Fruit fly (Drosophila melanogaster) whole organism, embryonic: ENCODE results near the gene ver.

Experiments used
- Aef1 ChIP-seq: fragments of 200-800 bp; sonication (Bioruptor generic); IDR thresholded peaks from 3 replicates; pipeline ENCODE4 v1.3.6; 2022; ENCODE audit warnings: missing biosample characterization, missing genetic modification characterization
- Antp ChIP-seq: fragments of 200-800 bp; sonication (Bioruptor generic); optimal IDR thresholded peaks from 3 replicates; lab custom pipeline; 2016; ENCODE audit warnings: missing biosample characterization, missing genetic modification characterization
- CG10274 ChIP-seq: fragments of 200-800 bp; sonication (Bioruptor generic); optimal IDR thresholded peaks from 3 replicates; lab custom pipeline; 2017; ENCODE audit warnings: missing biosample characterization, mild to moderate bottlenecking, missing genetic modification characterization
- CG11560 ChIP-seq: fragments of 200-800 bp; sonication (Bioruptor generic); IDR thresholded peaks from 3 replicates; pipeline ENCODE4 v1.3.6; 2022; ENCODE audit warnings: missing biosample characterization, missing genetic modification characterization
- CG12942 ChIP-seq: fragments of 200-800 bp; sonication (Bioruptor generic); optimal IDR thresholded peaks from 3 replicates; lab custom pipeline; 2016; ENCODE audit warnings: missing biosample characterization, missing genetic modification characterization
- CG14710 ChIP-seq: fragments of 200-800 bp; sonication (Bioruptor generic); optimal IDR thresholded peaks from 3 replicates; lab custom pipeline; 2019; ENCODE audit warnings: missing biosample characterization, mild to moderate bottlenecking, missing genetic modification characterization, moderate library complexity
- CG16815 ChIP-seq: fragments of 200-800 bp; sonication (Bioruptor generic); optimal IDR thresholded peaks from 3 replicates; lab custom pipeline; 2017; ENCODE audit warnings: missing biosample characterization, mild to moderate bottlenecking, missing genetic modification characterization
- CG17829 ChIP-seq: fragments of 200-800 bp; optimal IDR thresholded peaks from 2 replicates; lab custom pipeline; 2019; ENCODE audit warnings: missing biosample characterization, mild to moderate bottlenecking, missing genetic modification characterization, moderate library complexity
- CG18476 ChIP-seq: fragments of 200-800 bp; sonication (Bioruptor generic); optimal IDR thresholded peaks from 2 replicates; lab custom pipeline; 2016; ENCODE audit warnings: missing biosample characterization, mild to moderate bottlenecking, missing genetic modification characterization
- CG2120 ChIP-seq: fragments of 200-800 bp; sonication (Bioruptor generic); optimal IDR thresholded peaks from 3 replicates; lab custom pipeline; 2016; ENCODE audit warnings: missing biosample characterization, missing genetic modification characterization
- CG2875 ChIP-seq: fragments of 200-800 bp; sonication (Bioruptor generic); optimal IDR thresholded peaks from 2 replicates; lab custom pipeline; 2017; ENCODE audit warnings: missing biosample characterization, mild to moderate bottlenecking, missing genetic modification characterization, missing genetic modification reagents
- CG33557 ChIP-seq: fragments of 200-800 bp; sonication (Bioruptor generic); optimal IDR thresholded peaks from 2 replicates; lab custom pipeline; 2019; ENCODE audit warnings: missing biosample characterization, mild to moderate bottlenecking, missing genetic modification characterization, moderate library complexity
- CG3838 ChIP-seq: fragments of 200-800 bp; sonication (Bioruptor generic); optimal IDR thresholded peaks from 3 replicates; lab custom pipeline; 2016; ENCODE audit warnings: missing biosample characterization, missing genetic modification characterization
- CG42726 ChIP-seq: fragments of 200-800 bp; sonication (Bioruptor generic); IDR thresholded peaks from 2 replicates; pipeline ENCODE4 v1.3.6; 2022; ENCODE audit warnings: missing biosample characterization, missing genetic modification characterization; ENCODE audit not compliant: partially characterized antibody
- CG4328 ChIP-seq: fragments of 200-800 bp; sonication (Bioruptor generic); optimal IDR thresholded peaks from 3 replicates; lab custom pipeline; 2017; ENCODE audit warnings: missing biosample characterization, missing genetic modification reagents, missing genetic modification characterization
- CG4730 ChIP-seq: fragments of 200-800 bp; sonication (Bioruptor generic); IDR thresholded peaks from 2 replicates; pipeline ENCODE4 v1.3.6; 2022; ENCODE audit warnings: missing biosample characterization, missing genetic modification characterization
- CG6254 ChIP-seq: fragments of 200-800 bp; sonication (Bioruptor generic); optimal IDR thresholded peaks from 3 replicates; lab custom pipeline; 2017; ENCODE audit warnings: mild to moderate bottlenecking, missing biosample characterization, missing genetic modification reagents, missing genetic modification characterization
- CG7786 ChIP-seq: fragments of 200-800 bp; sonication (Bioruptor generic); optimal IDR thresholded peaks from 2 replicates; lab custom pipeline; 2016; ENCODE audit warnings: missing biosample characterization, missing genetic modification characterization
- CG7839 ChIP-seq: fragments of 200-800 bp; sonication (Bioruptor generic); optimal IDR thresholded peaks from 3 replicates; lab custom pipeline; 2018; ENCODE audit warnings: missing biosample characterization, mild to moderate bottlenecking, missing genetic modification characterization, moderate library complexity
- CG7987 ChIP-seq: fragments of 200-800 bp; sonication (Bioruptor generic); optimal IDR thresholded peaks from 2 replicates; lab custom pipeline; 2018; ENCODE audit warnings: missing biosample characterization, mild to moderate bottlenecking, missing genetic modification characterization, moderate library complexity
- CG8290 ChIP-seq, 3 experiments: fragments of 200-800 bp; sonication (Bioruptor generic); optimal IDR thresholded peaks; 2 replicates each; lab custom pipeline; 2016 to 2019; ENCODE audit warnings: missing biosample characterization in 3 of 3, missing genetic modification characterization in 3 of 3, mild to moderate bottlenecking in 2 of 3, moderate library complexity in 1 of 3
- CG8924 ChIP-seq: fragments of 200-800 bp; optimal IDR thresholded peaks from 3 replicates; lab custom pipeline; 2019; ENCODE audit warnings: missing biosample characterization, mild to moderate bottlenecking, missing genetic modification characterization, moderate library complexity
- CG9932 ChIP-seq: fragments of 200-800 bp; sonication (Bioruptor generic); IDR thresholded peaks from 2 replicates; pipeline ENCODE4 v1.3.6; 2022; ENCODE audit warnings: missing biosample characterization, missing genetic modification characterization
- Dip3 ChIP-seq: fragments of 200-800 bp; sonication (Bioruptor generic); optimal IDR thresholded peaks from 3 replicates; lab custom pipeline; 2016; ENCODE audit warnings: missing biosample characterization, missing genetic modification characterization
- ERR ChIP-seq: fragments of 200-800 bp; sonication (Bioruptor generic); optimal IDR thresholded peaks from 2 replicates; lab custom pipeline; 2016; ENCODE audit warnings: missing biosample characterization, missing genetic modification characterization
- Eip74EF ChIP-seq, 2 experiments: fragments of 200-800 bp in 1 of 2; fragments of >200 bp in 1 of 2; sonication (Bioruptor generic) in 1 of 2; optimal IDR thresholded peaks; 2 replicates each; lab custom pipeline; 2017 to 2019; ENCODE audit warnings: missing biosample characterization in 2 of 2, missing genetic modification characterization in 2 of 2, mild to moderate bottlenecking in 1 of 2, moderate library complexity in 1 of 2
- Jarid2 ChIP-seq: fragments of 200-800 bp; sonication (Bioruptor generic); optimal IDR thresholded peaks from 3 replicates; lab custom pipeline; 2017; ENCODE audit warnings: mild to moderate bottlenecking, missing biosample characterization, missing genetic modification reagents, missing genetic modification characterization
- Lim3 ChIP-seq: fragments of 200-800 bp; sonication (Bioruptor generic); IDR thresholded peaks from 2 replicates; pipeline ENCODE4 v1.3.6; 2022; ENCODE audit warnings: missing biosample characterization, missing genetic modification characterization
- Max ChIP-seq: fragments of 200-800 bp; sonication (Bioruptor generic); optimal IDR thresholded peaks from 2 replicates; lab custom pipeline; 2016; ENCODE audit warnings: missing biosample characterization, mild to moderate bottlenecking, missing genetic modification characterization
- NC2β ChIP-seq: fragments of 200-800 bp; sonication (Bioruptor generic); optimal IDR thresholded peaks from 2 replicates; lab custom pipeline; 2016; ENCODE audit warnings: missing biosample characterization, missing genetic modification characterization
- Neu2 ChIP-seq: fragments of 200-800 bp; sonication (Bioruptor generic); optimal IDR thresholded peaks from 3 replicates; lab custom pipeline; 2016; ENCODE audit warnings: missing biosample characterization, missing genetic modification characterization, borderline replicate concordance
- Poxn ChIP-seq: fragments of 200-800 bp; sonication (Bioruptor generic); IDR thresholded peaks from 2 replicates; pipeline ENCODE4 v1.3.6; 2022; ENCODE audit warnings: missing biosample characterization, missing genetic modification characterization
- Ravus ChIP-seq: fragments of 200-800 bp; sonication (Bioruptor generic); IDR thresholded peaks from 2 replicates; pipeline ENCODE4 v1.3.6; 2022; ENCODE audit warnings: missing biosample characterization, missing genetic modification characterization
- Side ChIP-seq: fragments of 200-800 bp; sonication (Bioruptor generic); optimal IDR thresholded peaks from 2 replicates; lab custom pipeline; 2016; ENCODE audit warnings: missing biosample characterization, missing genetic modification characterization
- YL-1 ChIP-seq: fragments of 200-800 bp; sonication (Bioruptor generic); optimal IDR thresholded peaks from 3 replicates; lab custom pipeline; 2017; ENCODE audit warnings: missing biosample characterization, mild to moderate bottlenecking, missing genetic modification characterization
- aop ChIP-seq: fragments of 200-800 bp; sonication (Bioruptor generic); IDR thresholded peaks from 2 replicates; pipeline ENCODE4 v1.3.6; 2022; ENCODE audit warnings: missing biosample characterization, missing genetic modification characterization
- bab2 ChIP-seq: fragments of 200-800 bp; sonication (Bioruptor generic); optimal IDR thresholded peaks from 2 replicates; lab custom pipeline; 2016; ENCODE audit warnings: missing biosample characterization, missing genetic modification characterization
- corto ChIP-seq: fragments of 200-800 bp; sonication (Bioruptor generic); optimal IDR thresholded peaks from 2 replicates; lab custom pipeline; 2016; ENCODE audit warnings: missing biosample characterization, mild to moderate bottlenecking, missing genetic modification characterization, moderate library complexity
- cwo ChIP-seq: fragments of 200-800 bp; sonication (Bioruptor generic); optimal IDR thresholded peaks from 3 replicates; lab custom pipeline; 2017; ENCODE audit warnings: missing biosample characterization, missing genetic modification characterization, mild to moderate bottlenecking, moderate library complexity, missing genetic modification reagents
- dm ChIP-seq: fragments of 200-800 bp; sonication (Bioruptor generic); optimal IDR thresholded peaks from 3 replicates; lab custom pipeline; 2016; ENCODE audit warnings: missing biosample characterization, missing genetic modification characterization
- fu2 ChIP-seq: fragments of 200-800 bp; sonication (Bioruptor generic); optimal IDR thresholded peaks from 2 replicates; lab custom pipeline; 2016; ENCODE audit warnings: missing biosample characterization, missing genetic modification characterization
- gt ChIP-seq: fragments of 200-800 bp; sonication (Bioruptor generic); IDR thresholded peaks from 2 replicates; pipeline ENCODE4 v1.3.6; 2022; ENCODE audit warnings: missing biosample characterization, missing genetic modification characterization
- hbn ChIP-seq: fragments of 200-800 bp; sonication (Bioruptor generic); IDR thresholded peaks from 2 replicates; pipeline ENCODE4 v1.3.6; 2022; ENCODE audit warnings: missing biosample characterization, missing genetic modification characterization; ENCODE audit not compliant: partially characterized antibody
- knrl ChIP-seq: fragments of 200-800 bp; sonication (Bioruptor generic); IDR thresholded peaks from 3 replicates; pipeline ENCODE4 v1.3.6; 2022; ENCODE audit warnings: missing biosample characterization, missing genetic modification characterization; ENCODE audit not compliant: partially characterized antibody
- sc ChIP-seq, 3 experiments: fragments of >200 bp in 2 of 3; fragments of 200-800 bp in 1 of 3; sonication (Bioruptor generic) in 1 of 3; optimal IDR thresholded peaks; 2 replicates in 2 of 3; 3 replicates in 1 of 3; lab custom pipeline; 2017; ENCODE audit warnings: mild to moderate bottlenecking in 1 of 3, missing biosample characterization in 1 of 3, missing genetic modification characterization in 1 of 3, missing genetic modification reagents in 1 of 3
- toy ChIP-seq: fragments of 200-800 bp; sonication (Bioruptor generic); IDR thresholded peaks from 2 replicates; pipeline ENCODE4 v1.3.6; 2022; ENCODE audit warnings: missing biosample characterization, missing genetic modification characterization
- trh ChIP-seq: fragments of 200-800 bp; sonication (Bioruptor generic); optimal IDR thresholded peaks from 2 replicates; lab custom pipeline; 2016; ENCODE audit warnings: missing biosample characterization, missing genetic modification characterization
- tx ChIP-seq: fragments of 200-800 bp; sonication (Bioruptor generic); optimal IDR thresholded peaks from 2 replicates; lab custom pipeline; 2016; ENCODE audit warnings: missing biosample characterization, missing genetic modification characterization
- vfl ChIP-seq: fragments of 200-800 bp; sonication (Bioruptor generic); optimal IDR thresholded peaks from 2 replicates; lab custom pipeline; 2016; ENCODE audit warnings: missing biosample characterization, missing genetic modification characterization
- zen ChIP-seq: fragments of 200-800 bp; sonication (Bioruptor generic); optimal IDR thresholded peaks from 3 replicates; lab custom pipeline; 2018; ENCODE audit warnings: missing biosample characterization, mild to moderate bottlenecking, missing genetic modification characterization, moderate library complexity

The ver gene

DNA sequence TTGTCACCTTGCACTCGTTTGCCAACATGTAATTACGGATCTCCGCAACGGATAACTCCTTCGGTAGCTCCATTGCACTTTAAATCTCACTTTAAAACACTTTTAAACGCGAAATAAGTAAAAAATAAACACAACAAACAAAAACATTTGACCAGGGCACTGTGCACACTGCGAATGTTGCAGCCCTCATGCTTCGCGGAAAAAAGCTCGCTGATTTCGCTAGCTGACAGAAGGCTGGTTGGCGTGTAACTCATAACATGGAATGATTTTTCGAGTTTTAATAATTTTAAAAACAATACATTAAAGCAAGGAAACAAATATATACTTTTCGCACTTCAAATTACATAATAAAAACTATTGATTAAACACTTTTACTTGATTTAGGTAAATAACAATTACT is 48.6 kb downstream of the ver start, which contains the start of gene sowah (continued):
- TF ChIP-seq hbn (no peak), CG7839 (tag; lab: Kevin White, UChicago) (peak; percentile 55), Aef1 (GFP tag; lab: Robert Waterston, UW) (peak; percentile 60), trh (GFP tag; lab: Kevin White, UChicago) (peak; percentile 27), Ravus (GFP tag; lab: Robert Waterston, UW) (no peak), CG18476 (GFP tag; lab: Kevin White, UChicago) (no peak), CG10274 (GFP tag; lab: Kevin White, UChicago) (no peak), CG11560 (tag; lab: Robert Waterston, UW) (no peak), bab2 (GFP tag; lab: Kevin White, UChicago) (peak; percentile 32), Poxn (GFP tag; lab: Robert Waterston, UW) (no peak), tx (no peak), knrl (GFP tag; lab: Robert Waterston, UW) (peak; percentile 54; the same call in 1 of the 3 replicates), dm (peak; percentile 52), Jarid2 (peak; percentile 80), Antp (peak; percentile 27), CG6254 (GFP tag; lab: Kevin White, UChicago) (no peak), YL-1 (GFP tag; lab: Kevin White, UChicago) (peak; percentile 73), CG16815 (no peak), CG7786 (GFP tag; lab: Kevin White, UChicago) (peak; percentile 43), ERR (peak; percentile 18), CG4730 (GFP tag; lab: Robert Waterston, UW) (no peak), CG2875 (no peak), CG42726 (peak; percentile 88), NC2β (GFP tag; lab: Kevin White, UChicago) (peak; percentile 37), vfl (GFP tag; lab: Kevin White, UChicago) (peak; percentile 30), zen (tag; lab: Kevin White, UChicago) (peak; percentile 51), fu2 (GFP tag; lab: Kevin White, UChicago) (peak; percentile 24), gt (no peak), CG17829 (tag; lab: Kevin White, UChicago) (peak; percentile 51), Dip3 (GFP tag; lab: Kevin White, UChicago) (peak; percentile 65), Side (GFP tag; lab: Kevin White, UChicago) (peak; percentile 36), corto (GFP tag; lab: Kevin White, UChicago) (no peak), toy (GFP tag; lab: Robert Waterston, UW) (no peak), Lim3 (GFP tag; lab: Robert Waterston, UW) (no peak), cwo (GFP tag; lab: Kevin White, UChicago) (no peak), CG8290 (GFP tag; optimal IDR thresholded peaks at IDR 0.05; lab: Kevin White, UChicago) (peak; percentile 71), CG8290 (tag; optimal IDR thresholded peaks at IDR 0.05; lab: Kevin White, UChicago) (peak in 1 of 2 experiments; percentile 81), Max (peak; percentile 60), sc (optimal IDR thresholded peaks at IDR 0.05; lab: Kevin White, UChicago) (no peak), sc (GFP tag; optimal IDR thresholded peaks at IDR 0.05; lab: Kevin White, UChicago) (no peak), CG33557 (GFP tag; lab: Kevin White, UChicago) (peak; percentile 0), Neu2 (GFP tag; lab: Kevin White, UChicago) (no peak), CG9932 (GFP tag; lab: Robert Waterston, UW) (peak; percentile 65), CG8924 (tag; lab: Kevin White, UChicago) (peak; percentile 45), CG4328 (no peak), aop (GFP tag; lab: Robert Waterston, UW) (no peak), CG14710 (tag; lab: Kevin White, UChicago) (peak; percentile 67), CG3838 (GFP tag; lab: Kevin White, UChicago) (peak; percentile 94), CG7987 (GFP tag; lab: Kevin White, UChicago) (peak; percentile 43), Eip74EF (GFP tag; optimal IDR thresholded peaks at IDR 0.05; lab: Kevin White, UChicago) (no peak), CG2120 (GFP tag; lab: Kevin White, UChicago) (peak; percentile 57), CG12942 (GFP tag; lab: Kevin White, UChicago) (peak; percentile 45)
